Worm (Caenorhabditis elegans) whole organism, L1 larva: Measurements from ENCODE around the gene bath-23.

Experiments
- F16B12.6 ChIP-seq: fragments of 150-350 bp; optimal IDR thresholded peaks from 2 replicates; lab custom pipeline; 2014; ENCODE audit warnings: missing biosample characterization, missing genetic modification characterization
- ces-1 ChIP-seq: fragments of 150-350 bp; optimal IDR thresholded peaks from 2 replicates; lab custom pipeline; 2014; ENCODE audit warnings: missing biosample characterization, missing genetic modification reagents, missing genetic modification characterization
- fkh-10 ChIP-seq: sonication (generic microtip); optimal IDR thresholded peaks from 2 replicates; lab custom pipeline; 2017; ENCODE audit warnings: missing biosample characterization, missing genetic modification reagents, missing genetic modification characterization
- mab-9 ChIP-seq: fragments of 200-800 bp; sonication (Bioruptor generic); IDR thresholded peaks from 2 replicates; pipeline ENCODE4 v1.3.6; 2022; ENCODE audit warnings: missing genetic modification reagents, missing genetic modification characterization, missing compliant biosample characterization
- mdl-1 ChIP-seq, 2 experiments: fragments of 150-350 bp; optimal IDR thresholded peaks; 2 replicates each; lab custom pipeline; 2014 to 2017; ENCODE audit warnings: missing biosample characterization in 2 of 2, missing genetic modification characterization in 2 of 2, inconsistent platforms in 1 of 2
- nhr-19 ChIP-seq: fragments of 200-800 bp; sonication (Bioruptor generic); conservative IDR thresholded peaks from 2 replicates; pipeline ENCODE4 v1.3.6; 2022; ENCODE audit warnings: missing genetic modification characterization, missing compliant biosample characterization
- nhr-237 ChIP-seq: fragments of 150-350 bp; optimal IDR thresholded peaks from 2 replicates; lab custom pipeline; 2014; ENCODE audit warnings: missing biosample characterization, missing genetic modification characterization
- nhr-76 ChIP-seq: sonication (generic microtip); optimal IDR thresholded peaks from 2 replicates; lab custom pipeline; 2017; ENCODE audit warnings: missing biosample characterization, missing genetic modification characterization
- skn-1 ChIP-seq: fragments of 150-350 bp; optimal IDR thresholded peaks from 2 replicates; lab custom pipeline; 2014; ENCODE audit warnings: missing biosample characterization, missing genetic modification characterization
- snpc-4 ChIP-seq: fragments of 150-350 bp; optimal IDR thresholded peaks from 2 replicates; lab custom pipeline; 2014; ENCODE audit warnings: missing biosample characterization, missing genetic modification characterization
- sup-37 ChIP-seq: fragments of 200-800 bp; sonication (Bioruptor generic); optimal IDR thresholded peaks from 2 replicates; lab custom pipeline; 2018; ENCODE audit warnings: mild to moderate bottlenecking, missing genetic modification characterization, missing compliant biosample characterization
- zip-4 ChIP-seq: fragments of 200-800 bp; sonication (Bioruptor generic); optimal IDR thresholded peaks from 2 replicates; lab custom pipeline; 2018; ENCODE audit warnings: mild to moderate bottlenecking, missing genetic modification characterization, moderate library complexity, missing compliant biosample characterization
- ztf-4 ChIP-seq: fragments of 150-350 bp; optimal IDR thresholded peaks from 2 replicates; lab custom pipeline; 2014; ENCODE audit warnings: missing biosample characterization, missing genetic modification characterization

- TF ChIP-seq ces-1 (GFP tag; lab: Kevin White, UChicago) (no peak), mab-9 (GFP tag; lab: Robert Waterston, UW) (no peak), F16B12.6 (no peak), sup-37 (GFP tag; lab: Kevin White, UChicago) (no peak), nhr-19 (GFP tag; lab: Robert Waterston, UW) (no peak), fkh-10 (GFP tag; lab: Kevin White, UChicago) (no peak), mdl-1 (tag; optimal IDR thresholded peaks at IDR 0.05; lab: Kevin White, UChicago) (no peak), nhr-76 (tag; lab: Kevin White, UChicago) (no peak), ztf-4 (tag; lab: Kevin White, UChicago) (no peak), snpc-4 (no peak), skn-1 (tag; lab: Kevin White, UChicago) (no peak), nhr-237 (no peak), zip-4 (GFP tag; lab: Kevin White, UChicago) (no peak)
Observed at ce11 chrII:3371010-3371409, at the start of gene bath-23.
